Worm (Caenorhabditis elegans): ENCODE results near the gene F14B8.4.

F14B8.4 gene

ce11 chrX:6899848-6900247, at the start of gene F14B8.4:
F14B8.4 (minus strand) TSS chrX:6899948.
- TF ChIP-seq unc-62 (GFP tag; optimal IDR thresholded peaks at IDR 0.05) = no peak

ce11 chrX:6946789-6947188, 47.0 kb upstream of the F14B8.4 start:
- TF ChIP-seq unc-62 (GFP tag; optimal IDR thresholded peaks at IDR 0.05) = no peak

- TF ChIP-seq unc-62 (GFP tag; optimal IDR thresholded peaks at IDR 0.05) = no peak
These were observed 42.0 kb upstream of the F14B8.4 start for ce11 chrX:6941711-6942110.

ce11 chrX:6940775-6941174, 41.0 kb upstream of the F14B8.4 start:
- TF ChIP-seq unc-62 (GFP tag; optimal IDR thresholded peaks at IDR 0.05) = no peak

- TF ChIP-seq unc-62 (GFP tag; optimal IDR thresholded peaks at IDR 0.05) = no peak
These were observed 40.2 kb upstream of the F14B8.4 start, which contains the start of gene C16E9.1 for ce11 chrX:6939917-6940316. C16E9.1 (plus strand) TSS chrX:6940217.

ce11 chrX:6937742-6938141, 38.0 kb upstream of the F14B8.4 start:
- TF ChIP-seq unc-62 (GFP tag; optimal IDR thresholded peaks at IDR 0.05) = no peak

ce11 chrX:6935430-6935829, 35.7 kb upstream of the F14B8.4 start, which contains the start of gene C16E9.2:
C16E9.2 (plus strand) TSS chrX:6935730.
- no peak for TF ChIP-seq unc-62 (GFP tag; optimal IDR thresholded peaks at IDR 0.05)

ce11 chrX:6934453-6934852, 34.7 kb upstream of the F14B8.4 start:
- TF ChIP-seq unc-62 (GFP tag; optimal IDR thresholded peaks at IDR 0.05) = no peak

- no peak for TF ChIP-seq unc-62 (GFP tag; optimal IDR thresholded peaks at IDR 0.05)
These were observed 32.4 kb upstream of the F14B8.4 start, which contains the start of gene F14B8.6 for ce11 chrX:6932134-6932533. F14B8.6 (minus strand) TSS chrX:6932425.

ce11 chrX:6928578-6928977, 28.8 kb upstream of the F14B8.4 start, which contains the start of gene F14B8.5:
F14B8.5 (minus strand) TSS chrX:6928704.
- no peak for TF ChIP-seq unc-62 (GFP tag; optimal IDR thresholded peaks at IDR 0.05)

ce11 chrX:6926952-6927351, 27.2 kb upstream of the F14B8.4 start:
- TF ChIP-seq unc-62 (GFP tag; optimal IDR thresholded peaks at IDR 0.05) = no peak

- TF ChIP-seq unc-62 (GFP tag; optimal IDR thresholded peaks at IDR 0.05) = no peak
These were observed 24.7 kb upstream of the F14B8.4 start, which contains the start of gene otpl-3 for ce11 chrX:6924461-6924860. otpl-3 (minus strand) TSS chrX:6924764.

ce11 chrX:6920132-6920531, 20.4 kb upstream of the F14B8.4 start:
- no peak for TF ChIP-seq unc-62 (GFP tag; optimal IDR thresholded peaks at IDR 0.05)

ce11 chrX:6916150-6916549, 16.4 kb upstream of the F14B8.4 start:
- TF ChIP-seq unc-62 (GFP tag; optimal IDR thresholded peaks at IDR 0.05) = no peak

- TF ChIP-seq unc-62 (GFP tag; optimal IDR thresholded peaks at IDR 0.05) = no peak
These were observed 15.5 kb upstream of the F14B8.4 start for ce11 chrX:6915279-6915678.

- TF ChIP-seq unc-62 (GFP tag; optimal IDR thresholded peaks at IDR 0.05) = no peak
These were observed 14.2 kb upstream of the F14B8.4 start, which contains the start of gene nhx-4 for ce11 chrX:6913989-6914388. nhx-4 (plus strand) TSS chrX:6914289.

- no peak for TF ChIP-seq unc-62 (GFP tag; optimal IDR thresholded peaks at IDR 0.05)
These were observed 5.8 kb upstream of the F14B8.4 start for ce11 chrX:6905581-6905980.
